Worm (Caenorhabditis elegans): ENCODE data around the gene C06E4.2.

C06E4.2 gene

DNA sequence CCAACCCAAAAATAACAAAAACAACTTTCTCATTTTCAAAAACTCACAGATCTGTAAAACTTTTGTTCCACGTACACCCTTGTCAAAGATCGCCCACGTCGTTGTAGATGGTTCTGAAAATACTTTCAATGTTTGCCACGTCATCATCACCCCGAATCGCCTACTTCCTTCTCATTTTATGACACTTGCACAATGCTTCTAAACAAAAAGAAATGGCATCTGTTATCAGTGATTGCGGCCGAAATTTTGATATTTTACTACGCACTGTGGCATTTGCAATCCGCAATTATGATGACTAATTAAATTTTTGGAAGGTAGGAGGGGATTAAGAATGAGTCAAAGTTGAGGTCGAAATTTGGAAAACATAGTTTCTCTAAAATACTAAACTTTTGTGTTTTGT is 48.9 kb downstream of the C06E4.2 start:
- no peak for TF ChIP-seq ceh-14 (tag; optimal IDR thresholded peaks at IDR 0.05)
- TF ChIP-seq ceh-34 (tag; optimal IDR thresholded peaks at IDR 0.05), result no peak
- TF ChIP-seq ceh-18 (tag; optimal IDR thresholded peaks at IDR 0.05), result no peak
- TF ChIP-seq ceh-45 (GFP tag; IDR thresholded peaks at IDR 0.05), result no peak
- no peak for TF ChIP-seq madf-2 (tag; optimal IDR thresholded peaks at IDR 0.05)
- no peak for TF ChIP-seq fax-1 (tag; optimal IDR thresholded peaks at IDR 0.05)
- no peak for TF ChIP-seq ceh-31 (tag; optimal IDR thresholded peaks at IDR 0.05)
- no peak for TF ChIP-seq ref-2 (tag; optimal IDR thresholded peaks at IDR 0.05)
- TF ChIP-seq pag-3 (tag; optimal IDR thresholded peaks at IDR 0.05; ENCODE audit: borderline replicate concordance), result no peak
- no peak for TF ChIP-seq elt-2 (tag; optimal IDR thresholded peaks at IDR 0.05)
- TF ChIP-seq hlh-8 (tag; optimal IDR thresholded peaks at IDR 0.05), result no peak
- no peak for TF ChIP-seq ceh-9 (tag; optimal IDR thresholded peaks at IDR 0.05)
- no peak for TF ChIP-seq K09A11.1 (tag; optimal IDR thresholded peaks at IDR 0.05; ENCODE audit: insufficient read depth)
- TF ChIP-seq ztf-16 (tag; optimal IDR thresholded peaks at IDR 0.05), result no peak

DNA sequence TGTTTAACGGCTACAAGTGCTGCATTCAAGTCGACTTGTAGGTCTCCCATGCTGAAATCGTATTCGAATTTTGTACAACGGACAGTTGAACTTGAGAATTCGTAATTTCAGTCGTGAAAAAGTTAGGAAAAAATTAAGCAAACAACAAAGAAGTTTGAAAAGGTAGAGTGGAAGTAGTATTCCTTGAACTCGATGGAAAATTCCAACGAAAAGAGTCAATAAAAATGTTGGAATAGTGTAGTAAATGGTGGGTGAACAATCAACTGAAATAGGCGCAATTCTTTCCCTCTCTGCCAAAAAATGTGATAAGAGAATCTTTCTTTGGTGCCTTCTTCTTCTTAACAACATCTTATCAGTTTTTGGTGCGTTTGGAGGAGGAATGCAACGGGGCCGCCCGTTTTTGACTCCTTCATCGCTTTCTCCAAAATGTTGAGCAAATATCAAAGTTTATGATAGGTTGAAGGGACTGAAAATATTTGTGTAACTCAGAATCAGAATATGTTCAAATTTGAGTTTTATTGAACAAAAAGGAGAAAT is 49.9 kb downstream of the C06E4.2 start, which contains the start of gene ifo-1:
ifo-1 (minus strand) TSS at position 51 of the 537 bp plus-strand sequence.
- TF ChIP-seq elt-2 (tag; optimal IDR thresholded peaks at IDR 0.05) (peak; percentile 86), pat-9 (tag; optimal IDR thresholded peaks at IDR 0.05) (no peak)

ce11 chrIV:7328918-7329317 is 52.2 kb downstream of the C06E4.2 start, which contains the start of gene sqst-2:
Gene sqst-2 (minus strand): TSS chrIV:7328975.
- TF ChIP-seq ceh-22 (tag; optimal IDR thresholded peaks at IDR 0.05) (no peak), mec-3 (tag; optimal IDR thresholded peaks at IDR 0.05; ENCODE audit: borderline replicate concordance) (no peak), hlh-13 (GFP tag; optimal IDR thresholded peaks at IDR 0.05) (no peak), unc-3 (GFP tag; conservative IDR thresholded peaks at IDR 0.05) (no peak), unc-3 (tag; optimal IDR thresholded peaks at IDR 0.05) (no peak), pha-4 (tag; optimal IDR thresholded peaks at IDR 0.05) (no peak), tbx-7 (tag; optimal IDR thresholded peaks at IDR 0.05) (no peak), che-1 (tag; optimal IDR thresholded peaks at IDR 0.05) (no peak), rnt-1 (tag; optimal IDR thresholded peaks at IDR 0.05) (no peak)

ce11 chrIV:7332695-7333094 is 55.9 kb downstream of the C06E4.2 start, which contains the start of gene ocr-4:
Gene ocr-4 (minus strand): TSS chrIV:7332795.
- no peak for TF ChIP-seq hlh-30 (tag; optimal IDR thresholded peaks at IDR 0.05; ENCODE audit: insufficient read depth)
- TF ChIP-seq ceh-2 (tag; optimal IDR thresholded peaks at IDR 0.05), result no peak
- no peak for TF ChIP-seq tbx-7 (tag; optimal IDR thresholded peaks at IDR 0.05)
- no peak for TF ChIP-seq nhr-11 (tag; optimal IDR thresholded peaks at IDR 0.05)
- TF ChIP-seq unc-55 (GFP tag; optimal IDR thresholded peaks at IDR 0.05), result no peak
